Worm (Caenorhabditis elegans): ENCODE results near the gene K04C2.3.

Gene K04C2.3

DNA sequence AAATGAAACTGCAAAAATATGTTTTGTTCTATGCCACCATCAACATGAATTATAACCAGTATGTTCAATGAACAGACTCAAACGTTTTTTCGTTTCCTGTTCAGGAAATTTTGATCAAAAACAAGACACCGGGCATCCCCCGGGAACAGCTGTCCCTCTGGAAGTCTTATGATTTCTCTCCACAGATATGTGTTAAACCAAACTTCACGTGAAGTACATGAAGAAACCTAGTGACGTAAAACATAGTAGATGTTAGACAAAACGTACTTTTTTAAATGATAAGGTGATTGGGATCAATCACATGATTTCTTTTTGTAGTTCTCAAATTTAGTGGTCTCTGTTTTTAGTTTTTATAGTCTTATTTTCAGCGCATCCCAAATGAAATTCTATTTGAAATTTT lies 25.6 kb downstream of the K04C2.3 start:
- TF ChIP-seq lin-15B (tag; optimal IDR thresholded peaks at IDR 0.05) (no peak), fos-1 (tag; optimal IDR thresholded peaks at IDR 0.05) (peak; percentile 5), nhr-19 (GFP tag; conservative IDR thresholded peaks at IDR 0.05) (peak; percentile 79), lin-39 (tag; optimal IDR thresholded peaks at IDR 0.05) (peak; percentile 29), nhr-71 (tag; optimal IDR thresholded peaks at IDR 0.05) (peak; percentile 91), ceh-63 (GFP tag; optimal IDR thresholded peaks at IDR 0.05) (no peak), efl-1 (optimal IDR thresholded peaks at IDR 0.05) (peak; percentile 9 to 21), efl-1 (GFP tag; optimal IDR thresholded peaks at IDR 0.05 in 1 of 2) (peak in 1 of 2 experiments; percentile 11), pqm-1 (tag; optimal IDR thresholded peaks at IDR 0.05) (no peak), lin-35 (GFP tag; optimal IDR thresholded peaks at IDR 0.05) (peak in 1 of 2 experiments; percentile 61), aha-1 (tag; optimal IDR thresholded peaks at IDR 0.05) (no peak), mep-1 (tag; optimal IDR thresholded peaks at IDR 0.05) (peak; percentile 21), nhr-11 (tag; optimal IDR thresholded peaks at IDR 0.05) (peak; percentile 35), lsy-2 (tag; optimal IDR thresholded peaks at IDR 0.05) (peak; percentile 54 to 70), dpl-1 (GFP tag; optimal IDR thresholded peaks at IDR 0.05) (peak in 2 of 3 experiments; percentile 10 to 31), ces-1 (GFP tag; optimal IDR thresholded peaks at IDR 0.05) (no peak), rnt-1 (tag; optimal IDR thresholded peaks at IDR 0.05) (peak; percentile 63), elt-2 (tag; optimal IDR thresholded peaks at IDR 0.05) (peak; percentile 11), sox-4 (tag; optimal IDR thresholded peaks at IDR 0.05) (no peak), snpc-4 (tag; optimal IDR thresholded peaks at IDR 0.05) (no peak), sup-37 (GFP tag; optimal IDR thresholded peaks at IDR 0.05) (no peak), C16A3.4 (tag; optimal IDR thresholded peaks at IDR 0.05) (no peak), elt-3 (tag; optimal IDR thresholded peaks at IDR 0.05) (peak in 2 of 6 experiments; percentile 41 to 83), xbp-1 (tag; optimal IDR thresholded peaks at IDR 0.05) (no peak), lin-14 (GFP tag; optimal IDR thresholded peaks at IDR 0.05) (peak; percentile 82), aly-2 (tag; optimal IDR thresholded peaks at IDR 0.05) (no peak), jun-1 (tag; optimal IDR thresholded peaks at IDR 0.05) (no peak), unc-130 (tag; optimal IDR thresholded peaks at IDR 0.05) (peak; percentile 56), grh-1 (GFP tag; IDR thresholded peaks at IDR 0.05) (peak; percentile 50), lir-3 (tag; optimal IDR thresholded peaks at IDR 0.05; ENCODE audit: poor library complexity) (peak; percentile 4), mdl-1 (tag; optimal IDR thresholded peaks at IDR 0.05) (peak in 1 of 2 experiments; percentile 23), ama-1 (optimal IDR thresholded peaks at IDR 0.05) (no peak), nhr-47 (tag; optimal IDR thresholded peaks at IDR 0.05) (peak; percentile 44), nhr-85 (tag) (peak; percentile 85), ceh-88 (GFP tag; IDR thresholded peaks at IDR 0.05) (0 out of 2 replicates have a peak, but pooled peaks have one; percentile 14), egl-13 (tag; optimal IDR thresholded peaks at IDR 0.05) (no peak), nhr-12 (tag; optimal IDR thresholded peaks at IDR 0.05) (no peak), tbx-2 (tag; optimal IDR thresholded peaks at IDR 0.05) (peak; percentile 58), fkh-4 (tag; optimal IDR thresholded peaks at IDR 0.05; ENCODE audit: borderline replicate concordance) (no peak), tlp-1 (tag; optimal IDR thresholded peaks at IDR 0.05) (no peak), nhr-90 (tag; optimal IDR thresholded peaks at IDR 0.05; ENCODE audit: poor library complexity) (peak; percentile 44), snu-23 (GFP tag; optimal IDR thresholded peaks at IDR 0.05) (peak; percentile 73), blmp-1 (tag; optimal IDR thresholded peaks at IDR 0.05) (peak; percentile 48), nhr-20 (tag; optimal IDR thresholded peaks at IDR 0.05) (peak; percentile 83), irx-1 (tag; optimal IDR thresholded peaks at IDR 0.05) (no peak), swsn-7 (tag; optimal IDR thresholded peaks at IDR 0.05) (peak; percentile 12), hlh-4 (tag; optimal IDR thresholded peaks at IDR 0.05) (no peak), ztf-4 (tag; optimal IDR thresholded peaks at IDR 0.05) (peak; percentile 40), nhr-76 (tag; optimal IDR thresholded peaks at IDR 0.05) (no peak), ztf-11 (tag; optimal IDR thresholded peaks at IDR 0.05) (no peak), lin-13 (GFP tag; optimal IDR thresholded peaks at IDR 0.05) (peak; percentile 26)
